In the genomic region with DNA sequence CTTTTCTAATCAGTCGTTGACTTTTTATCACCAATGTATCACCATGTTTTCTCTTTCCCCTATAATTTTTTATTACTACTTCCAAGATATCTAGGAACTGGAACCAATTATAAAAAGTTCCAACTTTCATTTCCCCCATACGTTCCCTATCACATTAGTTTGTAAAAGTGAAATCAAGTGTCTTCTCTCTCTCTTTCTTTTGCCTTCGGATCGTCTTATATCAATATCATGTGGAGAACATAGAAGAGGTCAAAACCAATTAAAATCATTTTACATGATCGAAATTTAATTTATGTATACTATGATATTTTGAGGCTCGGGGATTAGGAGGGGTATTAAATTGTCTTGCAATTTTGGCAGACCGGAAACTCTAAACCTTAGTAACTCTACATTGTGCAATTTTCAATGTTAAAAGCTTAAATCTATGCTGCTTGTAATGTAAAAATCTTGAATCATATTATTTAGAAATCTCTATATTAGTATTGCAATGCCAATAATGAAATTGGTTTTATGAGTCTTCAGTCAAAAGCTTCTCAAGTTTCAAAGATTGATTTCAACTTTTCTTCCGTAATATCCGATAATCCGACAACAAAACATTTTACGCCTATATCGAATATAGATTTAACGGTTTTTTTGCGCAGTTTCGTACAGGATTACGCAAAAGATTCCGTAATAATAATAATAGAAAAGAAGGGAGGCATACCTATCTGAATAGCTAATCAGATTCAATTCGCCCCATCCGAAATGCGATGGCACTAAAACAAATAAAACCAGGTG, we compare ENCODE assay signal across 4 worm cellular contexts.
TF ChIP-seq lines count a peak whose summit lies in the region.

No protein-coding gene starts in this region.

TF ChIP-seq in whole organism, L1 larva, 84 proteins besides CTCF, POLR2A, EP300 and RAD21:
- TF ChIP-seq dsc-1 (tag; optimal IDR thresholded peaks at IDR 0.05; lab: Kevin White, UChicago) (no peak), C04F5.9 (tag; optimal IDR thresholded peaks at IDR 0.05; lab: Kevin White, UChicago) (no peak), elt-3 (tag; optimal IDR thresholded peaks at IDR 0.05; lab: Kevin White, UChicago) (peak in 1 of 6 experiments; percentile 14), nhr-19 (GFP tag; conservative IDR thresholded peaks at IDR 0.05; lab: Robert Waterston, UW) (no peak), blmp-1 (tag; optimal IDR thresholded peaks at IDR 0.05; lab: Kevin White, UChicago) (peak; percentile 94), unc-130 (tag; optimal IDR thresholded peaks at IDR 0.05; lab: Kevin White, UChicago) (no peak), efl-3 (GFP tag; optimal IDR thresholded peaks at IDR 0.05; lab: Kevin White, UChicago) (no peak), aha-1 (tag; optimal IDR thresholded peaks at IDR 0.05; lab: Kevin White, UChicago) (no peak), ceh-82 (tag; optimal IDR thresholded peaks at IDR 0.05; lab: Kevin White, UChicago) (no peak)

TF ChIP-seq in whole organism, L2 larva, 48 proteins besides CTCF, POLR2A, EP300 and RAD21:
- TF ChIP-seq nhr-11 (tag; optimal IDR thresholded peaks at IDR 0.05; lab: Kevin White, UChicago) (no peak), blmp-1 (tag; optimal IDR thresholded peaks at IDR 0.05; lab: Kevin White, UChicago; ENCODE audit: insufficient read depth) (peak; percentile 26)

TF ChIP-seq in whole organism, L4 larva, 104 proteins besides CTCF, POLR2A, EP300 and RAD21:
- TF ChIP-seq aha-1 (tag; lab: Kevin White, UChicago) (peak; percentile 96), tag-97 (GFP tag; IDR thresholded peaks at IDR 0.05; lab: Robert Waterston, UW) (no peak), nhr-6 (tag; optimal IDR thresholded peaks at IDR 0.05; lab: Kevin White, UChicago) (no peak), nhr-42 (GFP tag; IDR thresholded peaks at IDR 0.05; lab: Robert Waterston, UW) (no peak)
TF ChIP-seq in whole organism, L4 larva: peak in this region for 1.

TF ChIP-seq in whole organism, mixed stage, embryonic, 35 proteins besides CTCF, POLR2A, EP300 and RAD21:
- TF ChIP-seq blmp-1 (tag; optimal IDR thresholded peaks at IDR 0.05; lab: Kevin White, UChicago) (peak; percentile 69), flh-1 (GFP tag; optimal IDR thresholded peaks at IDR 0.05; lab: Kevin White, UChicago) (no peak)
